Worm (Caenorhabditis elegans) whole organism, L4 larva: ENCODE results near the gene nlp-43.
"Not testable (repeated sequence)": the region's sequence is repeated elsewhere in the genome, so short reads cannot be mapped to it uniquely, and the experiment has no call there.

ENCODE experiments used
- D1046.2 ChIP-seq: fragments of 200-800 bp; sonication (Bioruptor generic); IDR thresholded peaks from 2 replicates; pipeline ENCODE4 v1.3.6; 2022; ENCODE audit warnings: missing genetic modification characterization, missing compliant biosample characterization
- F10B5.3 ChIP-seq: sonication (generic microtip); optimal IDR thresholded peaks from 2 replicates; lab custom pipeline; 2016; ENCODE audit warnings: mild to moderate bottlenecking, missing genetic modification characterization, missing compliant biosample characterization
- F49E8.2 ChIP-seq: sonication (generic microtip); optimal IDR thresholded peaks from 2 replicates; lab custom pipeline; 2016; ENCODE audit warnings: missing compliant biosample characterization, mild to moderate bottlenecking, missing genetic modification characterization, borderline replicate concordance
- R02D3.7 ChIP-seq: fragments of 150-350 bp; sonication (generic microtip); optimal IDR thresholded peaks from 3 replicates; lab custom pipeline; 2014; ENCODE audit warnings: missing biosample characterization, missing genetic modification characterization
- T26A8.4 ChIP-seq: fragments of 200-800 bp; sonication (Bioruptor generic); IDR thresholded peaks from 2 replicates; pipeline ENCODE4 v1.3.6; 2022; ENCODE audit warnings: missing genetic modification characterization, missing compliant biosample characterization
- Y105C5A.15 ChIP-seq: fragments of 200-800 bp; sonication (Bioruptor generic); IDR thresholded peaks from 2 replicates; pipeline ENCODE4 v1.3.6; 2022; ENCODE audit warnings: missing genetic modification characterization, missing compliant biosample characterization
- Y48G9A.11 ChIP-seq: fragments of 200-800 bp; sonication (Bioruptor generic); IDR thresholded peaks from 2 replicates; pipeline ENCODE4 v1.3.6; 2022; ENCODE audit warnings: missing genetic modification reagents, missing genetic modification characterization, missing compliant biosample characterization
- aha-1 ChIP-seq: fragments of 150-350 bp; peaks from one replicate; lab custom pipeline; 2014; ENCODE audit warnings: missing biosample characterization, missing genetic modification characterization
- arid-1 ChIP-seq: fragments of 200-800 bp; sonication (Bioruptor generic); conservative IDR thresholded peaks from 2 replicates; pipeline ENCODE4 v1.3.6; 2022; ENCODE audit warnings: missing genetic modification reagents, missing genetic modification characterization, missing compliant biosample characterization
- attf-4 ChIP-seq: sonication (generic microtip); optimal IDR thresholded peaks from 3 replicates; lab custom pipeline; 2017; ENCODE audit warnings: missing biosample characterization, missing genetic modification characterization
- ceh-32 ChIP-seq: sonication (generic microtip); optimal IDR thresholded peaks from 2 replicates; lab custom pipeline; 2016; ENCODE audit warnings: mild to moderate bottlenecking, missing genetic modification characterization, missing compliant biosample characterization; ENCODE audit not compliant: poor library complexity
- ceh-44 ChIP-seq: fragments of 200-800 bp; sonication (Bioruptor generic); IDR thresholded peaks from 2 replicates; pipeline ENCODE4 v1.3.6; 2022; ENCODE audit warnings: missing genetic modification reagents, missing genetic modification characterization, missing compliant biosample characterization
- daf-12 ChIP-seq: fragments of 150-350 bp; optimal IDR thresholded peaks from 2 replicates; lab custom pipeline; 2014; ENCODE audit warnings: missing biosample characterization, missing genetic modification reagents, missing genetic modification characterization
- dmd-9 ChIP-seq: fragments of 200-800 bp; sonication (Bioruptor generic); IDR thresholded peaks from 2 replicates; pipeline ENCODE4 v1.3.6; 2022; ENCODE audit warnings: missing genetic modification reagents, missing genetic modification characterization, missing compliant biosample characterization
- dpl-1 ChIP-seq: fragments of 150-350 bp; optimal IDR thresholded peaks from 2 replicates; lab custom pipeline; 2014; ENCODE audit warnings: missing biosample characterization, missing genetic modification reagents, missing genetic modification characterization
- duxl-1 ChIP-seq: sonication (generic microtip); optimal IDR thresholded peaks from 2 replicates; lab custom pipeline; 2016; ENCODE audit warnings: mild to moderate bottlenecking, missing genetic modification characterization, moderate library complexity, missing compliant biosample characterization; ENCODE audit not compliant: poor library complexity
- egl-27 ChIP-seq: sonication (generic microtip); optimal IDR thresholded peaks from 3 replicates; lab custom pipeline; 2017; ENCODE audit warnings: missing biosample characterization, missing genetic modification reagents, missing genetic modification characterization
- hif-1 ChIP-seq, 2 experiments: sonication (generic microtip); optimal IDR thresholded peaks; 2 replicates each; lab custom pipeline; 2016 to 2017; ENCODE audit warnings: missing compliant biosample characterization in 2 of 2, missing genetic modification characterization in 2 of 2, missing genetic modification reagents in 2 of 2, missing genotype in 2 of 2, mild to moderate bottlenecking in 1 of 2
- jun-1 ChIP-seq: fragments of 150-350 bp; optimal IDR thresholded peaks from 2 replicates; lab custom pipeline; 2014; ENCODE audit warnings: missing biosample characterization, missing genetic modification reagents, missing genetic modification characterization
- lin-13 ChIP-seq: fragments of 150-350 bp; optimal IDR thresholded peaks from 2 replicates; lab custom pipeline; 2014; ENCODE audit warnings: missing biosample characterization, missing genetic modification reagents, missing genetic modification characterization
- lin-15B ChIP-seq: fragments of 150-350 bp; sonication (generic microtip); optimal IDR thresholded peaks from 3 replicates; lab custom pipeline; 2014; ENCODE audit warnings: missing biosample characterization, missing genetic modification characterization
- lin-29 ChIP-seq: fragments of 200-800 bp; sonication (Bioruptor generic); IDR thresholded peaks from 2 replicates; pipeline ENCODE4 v1.3.6; 2022; ENCODE audit warnings: missing genetic modification reagents, missing genetic modification characterization, missing compliant biosample characterization
- lin-38 ChIP-seq: fragments of 200-800 bp; sonication (Bioruptor generic); IDR thresholded peaks from 2 replicates; pipeline ENCODE4 v1.3.6; 2022; ENCODE audit warnings: missing genetic modification reagents, missing genetic modification characterization, missing compliant biosample characterization
- lsy-2 ChIP-seq, 2 experiments: fragments of 150-350 bp in 1 of 2; sonication (generic microtip) in 1 of 2; optimal IDR thresholded peaks; 2 replicates each; lab custom pipeline; 2014 to 2017; ENCODE audit warnings: missing biosample characterization in 2 of 2, missing genetic modification characterization in 2 of 2
- madf-9 ChIP-seq: fragments of 200-800 bp; sonication (Bioruptor generic); conservative IDR thresholded peaks from 2 replicates; pipeline ENCODE4 v1.3.6; 2022; ENCODE audit warnings: missing genetic modification reagents, missing genetic modification characterization, missing compliant biosample characterization
- mdl-1 ChIP-seq, 2 experiments: fragments of 150-350 bp in 1 of 2; sonication (generic microtip) in 1 of 2; optimal IDR thresholded peaks; 2 replicates each; lab custom pipeline; 2014 to 2017; ENCODE audit warnings: missing biosample characterization in 2 of 2, missing genetic modification characterization in 2 of 2
- mxl-2 ChIP-seq: fragments of 200-800 bp; sonication (Bioruptor generic); conservative IDR thresholded peaks from 2 replicates; pipeline ENCODE4 v1.3.6; 2022; ENCODE audit warnings: missing genetic modification reagents, missing genetic modification characterization, missing compliant biosample characterization
- mxl-3 ChIP-seq: fragments of 200-800 bp; sonication (Bioruptor generic); optimal IDR thresholded peaks from 2 replicates; lab custom pipeline; 2018; ENCODE audit warnings: mild to moderate bottlenecking, missing genetic modification characterization, missing compliant biosample characterization
- nhr-102 ChIP-seq: sonication (generic microtip); optimal IDR thresholded peaks from 2 replicates; lab custom pipeline; 2016; ENCODE audit warnings: mild to moderate bottlenecking, missing genetic modification characterization, moderate library complexity, missing compliant biosample characterization
- nhr-237 ChIP-seq: sonication (generic microtip); optimal IDR thresholded peaks from 2 replicates; lab custom pipeline; 2017; ENCODE audit warnings: missing biosample characterization, missing genetic modification characterization
- nhr-42 ChIP-seq: fragments of 200-800 bp; sonication (Bioruptor generic); IDR thresholded peaks from 2 replicates; pipeline ENCODE4 v1.3.6; 2022; ENCODE audit warnings: missing genetic modification characterization, missing compliant biosample characterization
- nhr-77 ChIP-seq: fragments of 150-350 bp; optimal IDR thresholded peaks from 2 replicates; lab custom pipeline; 2014; ENCODE audit warnings: missing biosample characterization, missing genetic modification characterization
- php-3 ChIP-seq: fragments of 200-800 bp; sonication (Bioruptor generic); IDR thresholded peaks from 2 replicates; pipeline ENCODE4 v1.3.6; 2022; ENCODE audit warnings: missing genetic modification reagents, missing genetic modification characterization, missing compliant biosample characterization
- rbr-2 ChIP-seq: sonication (generic microtip); optimal IDR thresholded peaks from 2 replicates; lab custom pipeline; 2016; ENCODE audit warnings: missing genotype, missing genetic modification characterization, missing compliant biosample characterization
- set-16 ChIP-seq: fragments of 200-800 bp; sonication (Bioruptor generic); IDR thresholded peaks from 2 replicates; pipeline ENCODE4 v1.3.6; 2022; ENCODE audit warnings: missing genetic modification reagents, missing genetic modification characterization, missing compliant biosample characterization
- snpc-4 ChIP-seq: fragments of 150-350 bp; optimal IDR thresholded peaks from 2 replicates; lab custom pipeline; 2014; ENCODE audit warnings: missing biosample characterization, missing genetic modification characterization
- spr-1 ChIP-seq: sonication (generic microtip); optimal IDR thresholded peaks from 2 replicates; lab custom pipeline; 2016; ENCODE audit warnings: mild to moderate bottlenecking, missing genetic modification characterization, missing compliant biosample characterization
- tra-1 ChIP-seq: fragments of 200-800 bp; sonication (Bioruptor generic); IDR thresholded peaks from 2 replicates; pipeline ENCODE4 v1.3.6; 2022; ENCODE audit warnings: missing genetic modification reagents, missing genetic modification characterization, missing compliant biosample characterization
- unc-130 ChIP-seq: sonication (generic microtip); optimal IDR thresholded peaks from 2 replicates; lab custom pipeline; 2016; ENCODE audit warnings: missing genetic modification reagents, missing genetic modification characterization, missing compliant biosample characterization
- zfp-3 ChIP-seq: fragments of 200-800 bp; sonication (Bioruptor generic); conservative IDR thresholded peaks from 2 replicates; pipeline ENCODE4 v1.3.6; 2022; ENCODE audit warnings: missing genetic modification reagents, missing genetic modification characterization, missing compliant biosample characterization
- ztf-11 ChIP-seq: fragments of 150-350 bp; optimal IDR thresholded peaks from 2 replicates; lab custom pipeline; 2014; ENCODE audit warnings: missing biosample characterization, missing genetic modification characterization

Gene nlp-43

ce11 chrIII:5051949-5052348, 9.7 kb downstream of the nlp-43 start, which contains the start of gene C45G9.15:
TSS of gene C45G9.15 (minus strand) at chrIII:5052049.
- TF ChIP-seq spr-1 (tag; lab: Kevin White, UChicago), result no peak
- TF ChIP-seq nhr-237 (tag; lab: Kevin White, UChicago), result no peak
- TF ChIP-seq F10B5.3 (tag; lab: Kevin White, UChicago), result no peak
- TF ChIP-seq nhr-102 (tag; lab: Kevin White, UChicago), result no peak
- TF ChIP-seq aha-1 (tag; lab: Kevin White, UChicago), result no peak
- TF ChIP-seq lin-29 (GFP tag; lab: Robert Waterston, UW), result no peak
- no peak for TF ChIP-seq mxl-3
- no peak for TF ChIP-seq ztf-11 (tag; lab: Kevin White, UChicago)
- no peak for TF ChIP-seq D1046.2
- TF ChIP-seq, all 104 proteins: peak for 0

ce11 chrIII:5053541-5053940, 11.3 kb downstream of the nlp-43 start, which contains the start of gene C45G9.8:
TSS of gene C45G9.8 (minus strand) at chrIII:5053641.
- TF ChIP-seq attf-4 (tag; lab: Kevin White, UChicago) (no peak), F49E8.2 (no peak), rbr-2 (tag; lab: Kevin White, UChicago) (no peak), lin-38 (GFP tag; lab: Robert Waterston, UW) (no peak), nhr-77 (tag; lab: Kevin White, UChicago) (no peak), hif-1 (tag; optimal IDR thresholded peaks at IDR 0.05; lab: Kevin White, UChicago) (no peak), duxl-1 (no peak), lsy-2 (tag; optimal IDR thresholded peaks at IDR 0.05; lab: Kevin White, UChicago) (no peak), tra-1 (no peak), jun-1 (no peak), R02D3.7 (tag; lab: Kevin White, UChicago) (no peak), mdl-1 (tag; optimal IDR thresholded peaks at IDR 0.05; lab: Kevin White, UChicago) (no peak), madf-9 (GFP tag; lab: Robert Waterston, UW) (no peak), ztf-11 (tag; lab: Kevin White, UChicago) (no peak), lin-29 (GFP tag; lab: Robert Waterston, UW) (no peak), mxl-2 (GFP tag; lab: Robert Waterston, UW) (no peak), Y105C5A.15 (no peak)
- TF ChIP-seq, all 104 proteins: peak for 0

ce11 chrIII:5055709-5056108, 13.5 kb downstream of the nlp-43 start, which contains the start of gene C45G9.9:
TSS of gene C45G9.9 (minus strand) at chrIII:5055809.
- not testable (repeated sequence) for TF ChIP-seq D1046.2; lin-15B (tag; lab: Kevin White, UChicago); php-3

DNA sequence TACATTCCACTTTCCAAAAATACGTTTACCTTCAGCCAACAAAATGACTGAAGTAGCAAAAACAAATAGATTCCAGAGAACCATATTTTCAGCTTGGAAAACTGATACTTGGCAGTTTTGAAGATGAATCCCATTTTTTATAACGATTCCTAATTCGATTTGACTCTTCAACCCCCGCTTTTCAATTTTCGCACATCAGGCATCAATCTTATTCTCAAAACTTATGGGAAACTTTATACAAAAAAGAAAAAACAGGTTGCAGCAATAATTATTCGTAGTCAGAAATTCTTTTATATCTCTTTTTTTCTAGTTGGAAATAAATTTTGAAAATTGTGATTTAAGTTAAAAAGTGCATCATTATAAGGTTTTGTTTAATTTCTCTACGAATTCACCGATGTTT, 19.6 kb downstream of the nlp-43 start, which contains the start of gene C45G9.10:
TSS of gene C45G9.10 (minus strand) at position 101 of the 400 bp plus-strand sequence.
- no peak for TF ChIP-seq T26A8.4 (GFP tag; lab: Robert Waterston, UW)
- TF ChIP-seq aha-1 (tag; lab: Kevin White, UChicago), result peak; percentile 64

ce11 chrIII:5062406-5062805, 20.2 kb downstream of the nlp-43 start, which contains the start of gene C45G9.4:
TSS of gene C45G9.4 (plus strand) at chrIII:5062706.
- not testable (repeated sequence) for TF ChIP-seq ceh-32 (tag; lab: Kevin White, UChicago); arid-1; dmd-9 (GFP tag; lab: Robert Waterston, UW)

DNA sequence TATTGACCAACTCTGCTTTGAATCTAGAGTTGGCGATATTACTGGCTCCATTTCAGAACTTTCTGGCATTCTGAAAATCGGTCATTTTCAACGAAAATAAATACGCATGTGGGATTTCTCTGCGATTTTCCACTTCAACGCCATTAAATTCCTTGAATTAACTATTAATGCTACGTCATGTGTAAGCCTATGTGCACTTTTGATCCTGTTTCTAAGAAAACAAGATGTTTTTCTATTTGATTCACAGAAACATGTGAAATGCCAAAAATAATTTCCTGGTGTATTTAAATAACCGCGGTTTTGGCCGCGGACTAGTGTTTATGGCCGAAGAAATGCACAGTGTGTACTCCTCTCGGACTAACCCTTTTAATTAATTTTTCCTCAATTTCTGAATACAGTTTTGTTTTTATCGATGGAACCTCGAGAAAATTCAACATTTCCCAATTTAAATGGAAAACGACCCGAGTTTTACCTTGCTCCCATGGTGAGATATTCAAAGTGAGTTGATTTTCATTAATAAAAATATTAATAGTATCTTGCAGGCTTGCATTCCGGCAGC, 26.5 kb downstream of the nlp-43 start, which contains the start of the genes C45G9.11 and C45G9.2:
TSS of gene C45G9.11 (minus strand) at position 51 of the 559 bp plus-strand sequence.
TSS of gene C45G9.2 (plus strand) at position 392 of the 559 bp plus-strand sequence.
- TF ChIP-seq nhr-42 (GFP tag; lab: Robert Waterston, UW) (no peak), egl-27 (tag; lab: Kevin White, UChicago) (no peak), lin-13 (GFP tag; lab: Kevin White, UChicago) (peak; percentile 18), snpc-4 (tag; lab: Kevin White, UChicago) (no peak), ceh-44 (GFP tag; lab: Robert Waterston, UW) (peak; percentile 70; the same call in 1 of the 2 replicates), unc-130 (GFP tag; lab: Kevin White, UChicago) (peak; percentile 78), duxl-1 (peak; percentile 35), daf-12 (tag; lab: Kevin White, UChicago) (no peak), dpl-1 (GFP tag; lab: Kevin White, UChicago) (peak; percentile 94), zfp-3 (GFP tag; lab: Robert Waterston, UW) (0 out of 2 replicates have a peak, but pooled peaks have one; percentile 13), Y48G9A.11 (GFP tag; lab: Robert Waterston, UW) (peak; percentile 52), ztf-11 (tag; lab: Kevin White, UChicago) (no peak), hif-1 (tag; optimal IDR thresholded peaks at IDR 0.05; lab: Kevin White, UChicago) (peak in 1 of 2 experiments; percentile 84), set-16 (GFP tag; lab: Robert Waterston, UW) (no peak)
